Fruit fly (Drosophila melanogaster) whole organism, pupa: ENCODE data around the gene Ack.
A peak's percentile ranks its signal among the peaks of the same experiment; 100 is the strongest.

Experiments
- CG10348 ChIP-seq: fragments of 200-800 bp; sonication (Bioruptor generic); IDR thresholded peaks from 2 replicates; pipeline ENCODE4 v1.3.6; 2022; ENCODE audit warnings: missing biosample characterization, missing genetic modification characterization
- CG12605 ChIP-seq: fragments of 200-800 bp; sonication (Bioruptor generic); IDR thresholded peaks from 2 replicates; pipeline ENCODE4 v1.3.6; 2022; ENCODE audit warnings: missing biosample characterization, missing genetic modification characterization
- CG13204 ChIP-seq: fragments of 200-800 bp; sonication (Bioruptor generic); optimal IDR thresholded peaks from 2 replicates; lab custom pipeline; 2018; ENCODE audit warnings: missing biosample characterization, mild to moderate bottlenecking, missing genetic modification characterization, moderate library complexity
- CG14655 ChIP-seq: fragments of 200-800 bp; sonication (Bioruptor generic); optimal IDR thresholded peaks from 3 replicates; lab custom pipeline; 2017; ENCODE audit warnings: mild to moderate bottlenecking, missing biosample characterization, missing genetic modification reagents, missing genetic modification characterization
- CG15710 ChIP-seq: fragments of 200-800 bp; sonication (Bioruptor generic); optimal IDR thresholded peaks from 2 replicates; lab custom pipeline; 2018; ENCODE audit warnings: missing biosample characterization, mild to moderate bottlenecking, missing genetic modification characterization, moderate library complexity
- CG17806 ChIP-seq: fragments of 200-800 bp; sonication (Bioruptor generic); optimal IDR thresholded peaks from 2 replicates; lab custom pipeline; 2018; ENCODE audit warnings: missing biosample characterization, mild to moderate bottlenecking, missing genetic modification characterization, moderate library complexity
- CG32121 ChIP-seq: fragments of 200-800 bp; sonication (Bioruptor generic); IDR thresholded peaks from 2 replicates; pipeline ENCODE4 v1.3.6; 2022; ENCODE audit warnings: missing biosample characterization, missing genetic modification characterization
- CG34367 ChIP-seq: fragments of 200-800 bp; sonication (Bioruptor generic); optimal IDR thresholded peaks from 2 replicates; lab custom pipeline; 2018; ENCODE audit warnings: missing biosample characterization, mild to moderate bottlenecking, missing genetic modification characterization
- CG4496 ChIP-seq: fragments of 200-800 bp; sonication (Bioruptor generic); IDR thresholded peaks from 3 replicates; pipeline ENCODE4 v1.3.6; 2022; ENCODE audit warnings: missing biosample characterization, missing genetic modification characterization
- CG8159 ChIP-seq: fragments of 200-800 bp; sonication (Bioruptor generic); optimal IDR thresholded peaks from 3 replicates; lab custom pipeline; 2018; ENCODE audit warnings: missing biosample characterization, mild to moderate bottlenecking, missing genetic modification characterization, moderate library complexity
- CG8301 ChIP-seq: fragments of 200-800 bp; sonication (Bioruptor generic); optimal IDR thresholded peaks from 2 replicates; lab custom pipeline; 2018; ENCODE audit warnings: missing biosample characterization, mild to moderate bottlenecking, missing genetic modification characterization
- CG9948 ChIP-seq: fragments of 200-800 bp; sonication (Bioruptor generic); optimal IDR thresholded peaks from 2 replicates; lab custom pipeline; 2018; ENCODE audit warnings: missing biosample characterization, mild to moderate bottlenecking, missing genetic modification characterization, moderate library complexity
- D1 ChIP-seq: fragments of 200-800 bp; sonication (Bioruptor generic); optimal IDR thresholded peaks from 2 replicates; lab custom pipeline; 2018; ENCODE audit warnings: missing biosample characterization, mild to moderate bottlenecking, missing genetic modification characterization, moderate library complexity
- EcR ChIP-seq: fragments of 200-800 bp; sonication (Bioruptor generic); optimal IDR thresholded peaks from 3 replicates; lab custom pipeline; 2019; ENCODE audit warnings: missing biosample characterization, missing genetic modification characterization, mild to moderate bottlenecking, moderate library complexity, missing genetic modification reagents
- Ets98B ChIP-seq: fragments of 200-800 bp; sonication (Bioruptor generic); IDR thresholded peaks from 2 replicates; pipeline ENCODE4 v1.3.6; 2022; ENCODE audit warnings: missing biosample characterization, missing genetic modification characterization
- Pif1A ChIP-seq: fragments of 200-800 bp; sonication (Bioruptor generic); optimal IDR thresholded peaks from 3 replicates; lab custom pipeline; 2016; ENCODE audit warnings: missing biosample characterization, missing genetic modification characterization
- Pif1B ChIP-seq: fragments of 200-800 bp; sonication (Bioruptor generic); optimal IDR thresholded peaks from 3 replicates; lab custom pipeline; 2016; ENCODE audit warnings: missing biosample characterization, missing genetic modification characterization
- Snoo ChIP-seq: fragments of 200-800 bp; sonication (Bioruptor generic); optimal IDR thresholded peaks from 3 replicates; lab custom pipeline; 2017; ENCODE audit warnings: missing biosample characterization, mild to moderate bottlenecking, missing genetic modification characterization, inconsistent platforms
- fd96Ca ChIP-seq: fragments of 200-800 bp; sonication (Bioruptor generic); IDR thresholded peaks from 3 replicates; pipeline ENCODE4 v1.3.6; 2022; ENCODE audit warnings: missing biosample characterization, missing genetic modification characterization
- gl ChIP-seq: fragments of 200-800 bp; sonication (Bioruptor generic); optimal IDR thresholded peaks from 2 replicates; lab custom pipeline; 2018; ENCODE audit warnings: missing biosample characterization, mild to moderate bottlenecking, missing genetic modification characterization
- rn ChIP-seq: fragments of 200-800 bp; sonication (Bioruptor generic); IDR thresholded peaks from 2 replicates; pipeline ENCODE4 v1.3.6; 2022; ENCODE audit warnings: missing biosample characterization, missing genetic modification characterization

The Ack gene

DNA sequence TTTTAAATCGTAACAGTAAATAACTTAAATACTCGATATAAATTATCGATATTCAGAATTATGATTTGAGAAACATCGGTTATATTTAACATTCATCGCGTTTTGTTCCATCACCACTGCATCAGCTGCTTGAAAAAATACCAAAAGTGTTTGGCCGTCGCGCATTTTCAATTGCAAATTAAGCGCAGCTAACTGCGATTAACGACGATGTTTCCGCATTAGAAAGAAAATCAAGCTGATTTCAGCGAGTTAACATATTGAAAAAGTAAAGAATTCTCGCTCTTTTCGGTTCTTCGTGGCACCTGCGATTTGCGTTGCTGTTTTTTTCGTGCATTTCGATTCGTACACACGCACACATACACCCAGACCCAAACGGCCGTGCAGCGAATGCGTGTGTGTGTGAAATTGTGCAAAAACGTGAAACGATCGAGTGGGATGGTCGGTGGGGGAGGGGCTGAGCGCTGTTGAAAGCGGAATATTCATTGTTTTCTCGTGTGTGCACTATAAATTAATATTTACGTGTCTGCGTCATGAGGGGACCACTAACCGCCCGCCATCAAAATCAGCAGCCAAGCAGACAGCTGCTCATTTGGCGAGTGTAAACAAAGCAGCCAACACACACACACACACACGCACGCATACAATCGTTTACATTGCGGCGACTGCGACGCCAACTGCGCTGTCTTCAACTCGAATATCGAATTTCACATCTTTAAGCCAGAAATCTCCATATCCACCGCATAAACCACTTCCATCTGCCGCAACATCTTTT is at the start of gene Ack:
Gene Ack, plus strand, starts transcription at position 115 of the 772 bp plus-strand sequence.
- TF ChIP-seq CG9948 (tag; lab: Kevin White, UChicago) (no peak), CG13204 (peak; percentile 17), CG32121 (peak; percentile 22; the same call in 1 of the 2 replicates), EcR (GFP tag; lab: Kevin White, UChicago) (no peak)

- TF ChIP-seq CG15710 (tag; lab: Kevin White, UChicago): no peak
- TF ChIP-seq CG13204: no peak
- no peak for TF ChIP-seq CG9948 (tag; lab: Kevin White, UChicago)
Observed at dm6 chr3L:4059293-4059820, 48.6 kb upstream of the Ack start, which contains the start of gene Ugt305A1. Gene Ugt305A1, plus strand, starts transcription at chr3L:4059770.

DNA sequence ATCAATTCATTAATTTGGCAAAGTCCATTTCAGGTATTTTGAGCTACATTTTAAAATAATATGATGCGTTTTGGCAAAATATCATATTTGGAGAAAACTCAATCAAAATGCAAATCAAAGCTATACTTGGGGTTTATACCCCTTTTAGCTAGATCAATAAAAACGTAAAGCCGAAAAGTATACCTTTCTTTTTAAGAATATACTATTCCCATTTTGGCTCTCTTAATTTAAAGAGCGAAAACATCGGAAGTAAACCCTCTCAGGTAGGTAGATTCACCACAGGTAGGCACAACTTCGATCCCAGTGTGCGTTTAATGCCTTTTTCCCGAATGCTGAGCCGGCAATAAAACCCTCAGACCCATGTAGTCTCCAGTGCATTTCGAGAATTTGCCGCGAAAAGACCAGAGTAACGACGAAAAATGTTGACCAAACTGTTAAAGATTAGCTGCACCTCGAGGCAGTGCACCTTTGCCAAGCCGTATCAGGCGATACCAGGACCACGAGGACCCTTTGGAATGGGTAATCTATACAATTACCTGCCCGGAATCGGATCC is 46.0 kb upstream of the Ack start, which contains the start of gene dib:
Gene dib, plus strand, starts transcription at position 372 of the 554 bp plus-strand sequence.
- TF ChIP-seq Snoo (tag; lab: Kevin White, UChicago) (no peak), gl (tag; lab: Kevin White, UChicago) (no peak), CG4496 (no peak), Pif1A (GFP tag; lab: Kevin White, UChicago) (no peak), CG32121 (no peak), CG34367 (tag; lab: Kevin White, UChicago) (no peak)

DNA sequence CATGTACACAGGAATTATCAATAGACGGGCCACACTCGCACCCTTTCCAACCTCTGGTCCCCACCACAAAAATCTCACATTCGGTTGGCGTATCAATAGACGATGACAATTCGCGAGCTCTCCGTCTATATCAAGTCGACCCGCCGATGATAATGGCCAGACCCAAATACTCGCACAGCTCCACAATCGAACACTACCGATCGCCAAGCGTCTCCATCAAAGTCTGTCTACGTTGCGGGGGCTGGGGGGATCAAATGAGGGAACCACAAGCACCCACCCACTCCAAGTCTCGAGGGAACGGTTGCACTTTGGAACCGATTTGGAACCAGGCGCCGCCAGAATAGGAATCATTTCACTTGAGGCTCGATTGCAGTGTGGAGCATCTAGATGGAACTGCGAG is 39.6 kb upstream of the Ack start:
- TF ChIP-seq EcR (GFP tag; lab: Kevin White, UChicago) (no peak), Pif1A (GFP tag; lab: Kevin White, UChicago) (no peak), fd96Ca (GFP tag; lab: Robert Waterston, UW) (peak; percentile 56; the same call in 2 of the 3 replicates), CG9948 (tag; lab: Kevin White, UChicago) (no peak), rn (no peak), CG4496 (peak; percentile 43; the same call in 1 of the 3 replicates), CG34367 (tag; lab: Kevin White, UChicago) (no peak), Ets98B (peak; percentile 42), Snoo (tag; lab: Kevin White, UChicago) (no peak), CG12605 (GFP tag; lab: Robert Waterston, UW) (peak; percentile 62), gl (tag; lab: Kevin White, UChicago) (no peak), CG14655 (GFP tag; lab: Kevin White, UChicago) (no peak), CG10348 (GFP tag; lab: Robert Waterston, UW) (no peak), CG32121 (peak; percentile 64), D1 (tag; lab: Kevin White, UChicago) (no peak), CG8301 (no peak), CG13204 (no peak)

- TF ChIP-seq CG14655 (GFP tag; lab: Kevin White, UChicago) (no peak), gl (tag; lab: Kevin White, UChicago) (no peak), Ets98B (no peak), Pif1A (GFP tag; lab: Kevin White, UChicago) (no peak), CG8159 (tag; lab: Kevin White, UChicago) (no peak), CG32121 (no peak), CG10348 (GFP tag; lab: Robert Waterston, UW) (no peak), CG4496 (no peak), rn (no peak), CG17806 (tag; lab: Kevin White, UChicago) (no peak), Pif1B (no peak)
Observed at dm6 chr3L:4069069-4069468, 38.9 kb upstream of the Ack start, which contains the start of gene CG32259. Gene CG32259, plus strand, starts transcription at chr3L:4069369.

- peak; percentile 54 for TF ChIP-seq EcR (GFP tag; lab: Kevin White, UChicago)
- TF ChIP-seq Snoo (tag; lab: Kevin White, UChicago): peak; percentile 91
- peak; percentile 98 for TF ChIP-seq CG17806 (tag; lab: Kevin White, UChicago)
- peak; percentile 98 for TF ChIP-seq CG9948 (tag; lab: Kevin White, UChicago)
- TF ChIP-seq Pif1A (GFP tag; lab: Kevin White, UChicago): peak; percentile 97
- peak; percentile 96 for TF ChIP-seq CG13204
- TF ChIP-seq CG12605 (GFP tag; lab: Robert Waterston, UW): peak; percentile 98
- peak; percentile 95 for TF ChIP-seq Pif1B
- TF ChIP-seq fd96Ca (GFP tag; lab: Robert Waterston, UW): peak; percentile 99
- peak; percentile 94 for TF ChIP-seq gl (tag; lab: Kevin White, UChicago)
- TF ChIP-seq CG34367 (tag; lab: Kevin White, UChicago): peak; percentile 97
- peak; percentile 96 for TF ChIP-seq CG8159 (tag; lab: Kevin White, UChicago)
- peak; percentile 95 for TF ChIP-seq CG10348 (GFP tag; lab: Robert Waterston, UW)
- TF ChIP-seq D1 (tag; lab: Kevin White, UChicago): peak; percentile 70
- TF ChIP-seq rn: peak; percentile 96
- TF ChIP-seq Ets98B: peak; percentile 99
- TF ChIP-seq CG8301: peak; percentile 99
- TF ChIP-seq CG15710 (tag; lab: Kevin White, UChicago): peak; percentile 98
- peak; percentile 99 for TF ChIP-seq CG32121
- peak; percentile 98 for TF ChIP-seq CG14655 (GFP tag; lab: Kevin White, UChicago)
- TF ChIP-seq CG4496: peak; percentile 99
Observed at dm6 chr3L:4070221-4070995, 37.6 kb upstream of the Ack start.
